Worm (Caenorhabditis elegans) whole organism, L1 larva: ENCODE measurements around the gene F25A2.1.

Experiments
- ama-1 ChIP-seq: fragments of 150-350 bp; optimal IDR thresholded peaks from 2 replicates; lab custom pipeline; 2014
- efl-1 ChIP-seq, 4 experiments: fragments of 150-350 bp; optimal IDR thresholded peaks in 3 of 4; peaks in 1 of 4; 1 replicate in 1 of 4; 2 replicates in 3 of 4; lab custom pipeline; 2014; ENCODE audit warnings: missing biosample characterization in 2 of 4, missing genetic modification characterization in 2 of 4, missing genetic modification reagents in 2 of 4
- nhr-237 ChIP-seq: fragments of 150-350 bp; optimal IDR thresholded peaks from 2 replicates; lab custom pipeline; 2014; ENCODE audit warnings: missing biosample characterization, missing genetic modification characterization
- nhr-28 ChIP-seq: fragments of 150-350 bp; optimal IDR thresholded peaks from 2 replicates; lab custom pipeline; 2014; ENCODE audit warnings: missing biosample characterization, missing genetic modification characterization

- TF ChIP-seq nhr-28 (tag; lab: Kevin White, UChicago) (no peak), efl-1 (optimal IDR thresholded peaks at IDR 0.05; lab: Kevin White, UChicago) (no peak), efl-1 (GFP tag; optimal IDR thresholded peaks at IDR 0.05 in 1 of 2; lab: Kevin White, UChicago) (peak in 1 of 2 experiments; percentile 8), nhr-237 (tag; lab: Kevin White, UChicago) (no peak), ama-1 (lab: Kevin White, UChicago) (no peak)
These were observed 24.7 kb upstream of the F25A2.1 start for ce11 chrV:1154472-1155278.
